Fruit fly (Drosophila melanogaster): Measurements from ENCODE around the gene crb.

crb gene

dm6 chr3R:24271071-24271470, 23.8 kb upstream of the crb start, which contains the start of gene jar (continued):
- no peak for TF ChIP-seq CG7357 (GFP tag; IDR thresholded peaks at IDR 0.05)
- TF ChIP-seq D (optimal IDR thresholded peaks at IDR 0.05): peak; percentile 5
- no peak for TF ChIP-seq D (GFP tag; optimal IDR thresholded peaks at IDR 0.05)
- no peak for TF ChIP-seq onecut (GFP tag; IDR thresholded peaks at IDR 0.05)
- peak; percentile 70; the same call in 1 of the 2 replicates for TF ChIP-seq CG2129 (GFP tag; IDR thresholded peaks at IDR 0.05; ENCODE audit: partially characterized antibody)
- peak; percentile 24 for TF ChIP-seq unpg (GFP tag; optimal IDR thresholded peaks at IDR 0.05)
- TF ChIP-seq ems (GFP tag; optimal IDR thresholded peaks at IDR 0.05): peak; percentile 14
- TF ChIP-seq CG11696 (GFP tag; IDR thresholded peaks at IDR 0.05): peak; percentile 21; the same call in 1 of the 2 replicates
- TF ChIP-seq CG31388 (GFP tag; optimal IDR thresholded peaks at IDR 0.05): no peak
- peak; percentile 70; the same call in 2 of the 3 replicates for TF ChIP-seq mld (GFP tag; IDR thresholded peaks at IDR 0.05; ENCODE audit: partially characterized antibody)
- TF ChIP-seq stwl (tag; optimal IDR thresholded peaks at IDR 0.05): peak; percentile 35
- no peak for TF ChIP-seq ind (GFP tag; optimal IDR thresholded peaks at IDR 0.05)
- peak; percentile 44 for TF ChIP-seq caup (GFP tag; optimal IDR thresholded peaks at IDR 0.05; ENCODE audit: severe bottlenecking)
- TF ChIP-seq toy (GFP tag; IDR thresholded peaks at IDR 0.05): no peak
- TF ChIP-seq dmrt11E (tag; optimal IDR thresholded peaks at IDR 0.05): no peak
- TF ChIP-seq CG16779 (GFP tag; IDR thresholded peaks at IDR 0.05): no peak
- TF ChIP-seq gfzf (GFP tag; optimal IDR thresholded peaks at IDR 0.05): peak; percentile 65
- peak; percentile 40; the same call in 1 of the 2 replicates for TF ChIP-seq Adf1 (GFP tag; IDR thresholded peaks at IDR 0.05)
- TF ChIP-seq CG5953 (GFP tag; IDR thresholded peaks at IDR 0.05): peak; percentile 66; the same call in 1 of the 2 replicates
- peak; percentile 55 for TF ChIP-seq Dref (GFP tag; IDR thresholded peaks at IDR 0.05)
- peak; percentile 98 for TF ChIP-seq Sry-δ (GFP tag; optimal IDR thresholded peaks at IDR 0.05)
- peak; percentile 6 for TF ChIP-seq CG1647 (GFP tag; optimal IDR thresholded peaks at IDR 0.05)
- TF ChIP-seq eve (GFP tag; optimal IDR thresholded peaks at IDR 0.05): no peak
- no peak for TF ChIP-seq Gug (GFP tag; IDR thresholded peaks at IDR 0.05)
- TF ChIP-seq CG13894 (tag; optimal IDR thresholded peaks at IDR 0.05): peak; percentile 77
- no peak for TF ChIP-seq Sox102F (GFP tag; optimal IDR thresholded peaks at IDR 0.05)
- TF ChIP-seq pb (GFP tag; optimal IDR thresholded peaks at IDR 0.05): peak; percentile 28
- TF ChIP-seq bowl (GFP tag; IDR thresholded peaks at IDR 0.05): no peak
- TF ChIP-seq eyg (GFP tag; optimal IDR thresholded peaks at IDR 0.05): no peak
- TF ChIP-seq p53 (GFP tag; optimal IDR thresholded peaks at IDR 0.05): no peak
- TF ChIP-seq repo (GFP tag; optimal IDR thresholded peaks at IDR 0.05): no peak
- no peak for TF ChIP-seq ase (GFP tag; IDR thresholded peaks at IDR 0.05)
- peak; percentile 74 for TF ChIP-seq vnd (GFP tag; IDR thresholded peaks at IDR 0.05; ENCODE audit: partially characterized antibody)
- TF ChIP-seq CG9437 (GFP tag; optimal IDR thresholded peaks at IDR 0.05): no peak
- no peak for TF ChIP-seq CG11723 (GFP tag; optimal IDR thresholded peaks at IDR 0.05)
- TF ChIP-seq esg (GFP tag; conservative IDR thresholded peaks at IDR 0.05): no peak
- TF ChIP-seq Atf-2 (GFP tag; optimal IDR thresholded peaks at IDR 0.05): no peak
- no peak for TF ChIP-seq tgo (GFP tag; IDR thresholded peaks at IDR 0.05)
- TF ChIP-seq CG10147 (GFP tag; optimal IDR thresholded peaks at IDR 0.05): peak; percentile 66
- TF ChIP-seq Dip3 (GFP tag; optimal IDR thresholded peaks at IDR 0.05): no peak
- peak; percentile 11 for TF ChIP-seq CG2120 (GFP tag; optimal IDR thresholded peaks at IDR 0.05)
- TF ChIP-seq Taf1 (GFP tag; IDR thresholded peaks at IDR 0.05): no peak
- TF ChIP-seq Fer1 (GFP tag; optimal IDR thresholded peaks at IDR 0.05): peak; percentile 72
- no peak for TF ChIP-seq vfl (GFP tag; optimal IDR thresholded peaks at IDR 0.05)
- peak; percentile 82 for TF ChIP-seq vvl (GFP tag; IDR thresholded peaks at IDR 0.05)
- TF ChIP-seq CHES-1-like (GFP tag; optimal IDR thresholded peaks at IDR 0.05): peak; percentile 66
- no peak for TF ChIP-seq CG4617 (GFP tag; optimal IDR thresholded peaks at IDR 0.05; ENCODE audit: borderline replicate concordance)
- TF ChIP-seq az2 (GFP tag; optimal IDR thresholded peaks at IDR 0.05): no peak
- TF ChIP-seq trem (tag; optimal IDR thresholded peaks at IDR 0.05): peak; percentile 84
- TF ChIP-seq Hmx (GFP tag; optimal IDR thresholded peaks at IDR 0.05): no peak
- TF ChIP-seq CG13624 (GFP tag; optimal IDR thresholded peaks at IDR 0.05): peak; percentile 59
- TF ChIP-seq CG17912 (GFP tag; optimal IDR thresholded peaks at IDR 0.05): peak; percentile 53

Data from whole organism, embryonic.